Fruit fly (Drosophila melanogaster): Measurements from ENCODE around the gene CG9784.
A peak's percentile ranks its signal among the peaks of the same experiment; 100 is the strongest.

The CG9784 gene

dm6 chrX:16587021-16587667 lies 11.9 kb downstream of the CG9784 start, which contains the start of gene CanA-14F (continued):
- TF ChIP-seq gce (GFP tag; IDR thresholded peaks at IDR 0.05) (no peak), Ada2b (GFP tag; IDR thresholded peaks at IDR 0.05) (no peak), kah (GFP tag; optimal IDR thresholded peaks at IDR 0.05) (no peak), pfk (GFP tag; optimal IDR thresholded peaks at IDR 0.05) (no peak), CG14860 (GFP tag; IDR thresholded peaks at IDR 0.05; ENCODE audit: partially characterized antibody) (peak; percentile 68), CG8281 (tag; optimal IDR thresholded peaks at IDR 0.05) (no peak), CG17829 (tag; optimal IDR thresholded peaks at IDR 0.05) (no peak), CG10147 (GFP tag; optimal IDR thresholded peaks at IDR 0.05) (no peak), CG1024 (GFP tag; IDR thresholded peaks at IDR 0.05) (no peak), Lhr (GFP tag; optimal IDR thresholded peaks at IDR 0.05) (no peak), Spps (tag; optimal IDR thresholded peaks at IDR 0.05) (no peak), eve (GFP tag; optimal IDR thresholded peaks at IDR 0.05) (no peak), CG5180 (GFP tag; optimal IDR thresholded peaks at IDR 0.05) (no peak), CG11696 (GFP tag; IDR thresholded peaks at IDR 0.05) (no peak), CG13287 (GFP tag; IDR thresholded peaks at IDR 0.05; ENCODE audit: partially characterized antibody) (peak; percentile 58), dpn (GFP tag; optimal IDR thresholded peaks at IDR 0.05) (no peak), sr (GFP tag; IDR thresholded peaks at IDR 0.05) (no peak), CG11093 (GFP tag; IDR thresholded peaks at IDR 0.05) (no peak), ems (GFP tag; optimal IDR thresholded peaks at IDR 0.05) (no peak), Hand (GFP tag; optimal IDR thresholded peaks at IDR 0.05) (no peak), Taf1 (GFP tag; IDR thresholded peaks at IDR 0.05) (no peak), ro (GFP tag; IDR thresholded peaks at IDR 0.05) (no peak), CG9932 (GFP tag; IDR thresholded peaks at IDR 0.05) (peak; percentile 46; the same call in 1 of the 2 replicates), chn (GFP tag; optimal IDR thresholded peaks at IDR 0.05) (no peak), CG3995 (GFP tag; optimal IDR thresholded peaks at IDR 0.05) (peak; percentile 65), CG4282 (GFP tag; optimal IDR thresholded peaks at IDR 0.05) (no peak), CG6683 (GFP tag; optimal IDR thresholded peaks at IDR 0.05) (no peak), CG11247 (GFP tag; IDR thresholded peaks at IDR 0.05) (no peak), D (optimal IDR thresholded peaks at IDR 0.05) (no peak), D (GFP tag; optimal IDR thresholded peaks at IDR 0.05) (no peak), CG30020 (tag; optimal IDR thresholded peaks at IDR 0.05) (no peak), Six4 (GFP tag; optimal IDR thresholded peaks at IDR 0.05) (no peak), CG17568 (GFP tag; optimal IDR thresholded peaks at IDR 0.05) (no peak), mld (GFP tag; IDR thresholded peaks at IDR 0.05; ENCODE audit: partially characterized antibody) (peak; percentile 65; the same call in 1 of the 3 replicates), ftz-f1 (GFP tag; optimal IDR thresholded peaks at IDR 0.05) (no peak), Ssrp (tag; optimal IDR thresholded peaks at IDR 0.05) (no peak), cwo (GFP tag; optimal IDR thresholded peaks at IDR 0.05) (no peak), sna (GFP tag; IDR thresholded peaks at IDR 0.05; ENCODE audit: partially characterized antibody) (peak; percentile 64), gfzf (GFP tag; optimal IDR thresholded peaks at IDR 0.05) (peak; percentile 53), fu2 (GFP tag; optimal IDR thresholded peaks at IDR 0.05) (no peak), Abd-B (GFP tag; optimal IDR thresholded peaks at IDR 0.05) (no peak), CG3838 (GFP tag; optimal IDR thresholded peaks at IDR 0.05) (no peak), CG14710 (tag; optimal IDR thresholded peaks at IDR 0.05) (peak; percentile 26), CG10654 (GFP tag; optimal IDR thresholded peaks at IDR 0.05) (no peak), ewg (GFP tag; optimal IDR thresholded peaks at IDR 0.05) (no peak), H2.0 (GFP tag; IDR thresholded peaks at IDR 0.05) (no peak), ci (GFP tag; IDR thresholded peaks at IDR 0.05) (no peak), amos (GFP tag; IDR thresholded peaks at IDR 0.05; ENCODE audit: partially characterized antibody) (peak; percentile 66; the same call in 1 of the 2 replicates), CG17612 (GFP tag; IDR thresholded peaks at IDR 0.05) (no peak), hb (GFP tag; IDR thresholded peaks at IDR 0.05; ENCODE audit: partially characterized antibody) (peak; percentile 73; the same call in 2 of the 3 replicates)
